Fruit fly (Drosophila melanogaster) whole organism, embryonic: Measurements from ENCODE around the gene Rbp6.

ENCODE experiments used
- Atf3 ChIP-seq: fragments of 200-800 bp; sonication (Bioruptor generic); optimal IDR thresholded peaks from 3 replicates; lab custom pipeline; 2016; ENCODE audit warnings: missing biosample characterization, missing genetic modification characterization
- BEAF-32 ChIP-seq: fragments of 200-800 bp; sonication (Bioruptor generic); optimal IDR thresholded peaks from 3 replicates; lab custom pipeline; 2017; ENCODE audit warnings: missing biosample characterization, missing genetic modification characterization, mild to moderate bottlenecking, moderate library complexity, missing genetic modification reagents
- CG1024 ChIP-seq: fragments of 200-800 bp; sonication (Bioruptor generic); IDR thresholded peaks from 2 replicates; pipeline ENCODE4 v1.3.6; 2022; ENCODE audit warnings: missing biosample characterization, missing genetic modification characterization
- CG10979 ChIP-seq: fragments of 200-800 bp; sonication (Bioruptor generic); optimal IDR thresholded peaks from 2 replicates; lab custom pipeline; 2018; ENCODE audit warnings: missing biosample characterization, mild to moderate bottlenecking, missing genetic modification characterization, moderate library complexity
- CG11560 ChIP-seq: fragments of 200-800 bp; sonication (Bioruptor generic); IDR thresholded peaks from 3 replicates; pipeline ENCODE4 v1.3.6; 2022; ENCODE audit warnings: missing biosample characterization, missing genetic modification characterization
- CG12744 ChIP-seq: fragments of 200-800 bp; sonication (Bioruptor generic); optimal IDR thresholded peaks from 2 replicates; lab custom pipeline; 2016; ENCODE audit warnings: missing biosample characterization, missing genetic modification characterization
- CG13894 ChIP-seq: fragments of 200-800 bp; sonication (Bioruptor generic); optimal IDR thresholded peaks from 3 replicates; lab custom pipeline; 2018; ENCODE audit warnings: missing biosample characterization, mild to moderate bottlenecking, missing genetic modification characterization, moderate library complexity
- CG14441 ChIP-seq: fragments of 200-800 bp; sonication (Bioruptor generic); IDR thresholded peaks from 2 replicates; pipeline ENCODE4 v1.3.6; 2022; ENCODE audit warnings: missing biosample characterization, missing genetic modification characterization
- CG17186 ChIP-seq: fragments of 200-800 bp; sonication (Bioruptor generic); optimal IDR thresholded peaks from 3 replicates; lab custom pipeline; 2017; ENCODE audit warnings: missing biosample characterization, missing genetic modification reagents, missing genetic modification characterization
- CG2712 ChIP-seq: fragments of 200-800 bp; optimal IDR thresholded peaks from 3 replicates; lab custom pipeline; 2019; ENCODE audit warnings: missing biosample characterization, mild to moderate bottlenecking, missing genetic modification characterization, moderate library complexity
- CG30020 ChIP-seq: fragments of 200-800 bp; optimal IDR thresholded peaks from 2 replicates; lab custom pipeline; 2019; ENCODE audit warnings: missing biosample characterization, mild to moderate bottlenecking, missing genetic modification characterization, moderate library complexity
- CG30403 ChIP-seq: fragments of 200-800 bp; sonication (Bioruptor generic); optimal IDR thresholded peaks from 3 replicates; lab custom pipeline; 2016; ENCODE audit warnings: missing biosample characterization, missing genetic modification characterization
- CG32532 ChIP-seq: fragments of 200-800 bp; sonication (Bioruptor generic); IDR thresholded peaks from 2 replicates; pipeline ENCODE4 v1.3.6; 2022; ENCODE audit warnings: missing biosample characterization, missing genetic modification characterization
- CG3726 ChIP-seq: fragments of 200-800 bp; sonication (Bioruptor generic); IDR thresholded peaks from 3 replicates; pipeline ENCODE4, ENCODE4 v1.3.6; 2022; ENCODE audit warnings: missing biosample characterization, missing genetic modification characterization
- CG3995 ChIP-seq: fragments of 200-800 bp; sonication (Bioruptor generic); optimal IDR thresholded peaks from 3 replicates; lab custom pipeline; 2016; ENCODE audit warnings: missing biosample characterization, missing genetic modification characterization
- CG4424 ChIP-seq: fragments of 200-800 bp; sonication (Bioruptor generic); optimal IDR thresholded peaks from 3 replicates; lab custom pipeline; 2016; ENCODE audit warnings: missing biosample characterization, missing genetic modification characterization
- CG9797 ChIP-seq: fragments of 200-800 bp; sonication (Bioruptor generic); optimal IDR thresholded peaks from 3 replicates; lab custom pipeline; 2018; ENCODE audit warnings: missing biosample characterization, mild to moderate bottlenecking, missing genetic modification characterization
- CHES-1-like ChIP-seq: fragments of 200-800 bp; sonication (Bioruptor generic); optimal IDR thresholded peaks from 2 replicates; lab custom pipeline; 2016; ENCODE audit warnings: missing biosample characterization, missing genetic modification characterization
- CoRest ChIP-seq: fragments of 200-800 bp; sonication (Bioruptor generic); optimal IDR thresholded peaks from 3 replicates; lab custom pipeline; 2018; ENCODE audit warnings: missing biosample characterization, mild to moderate bottlenecking, missing genetic modification characterization, moderate library complexity
- Dbx ChIP-seq: fragments of 200-800 bp; sonication (Bioruptor generic); IDR thresholded peaks from 3 replicates; pipeline ENCODE4 v1.3.6; 2022; ENCODE audit warnings: missing biosample characterization, missing genetic modification characterization
- Eip74EF ChIP-seq, 2 experiments: fragments of 200-800 bp in 1 of 2; fragments of >200 bp in 1 of 2; sonication (Bioruptor generic) in 1 of 2; optimal IDR thresholded peaks; 2 replicates each; lab custom pipeline; 2017 to 2019; ENCODE audit warnings: missing biosample characterization in 2 of 2, missing genetic modification characterization in 2 of 2, mild to moderate bottlenecking in 1 of 2, moderate library complexity in 1 of 2
- Elba2 ChIP-seq: fragments of 200-800 bp; sonication (Bioruptor generic); optimal IDR thresholded peaks from 3 replicates; lab custom pipeline; 2016; ENCODE audit warnings: missing biosample characterization, missing genetic modification characterization
- Hmx ChIP-seq: fragments of 200-800 bp; sonication (Bioruptor generic); optimal IDR thresholded peaks from 2 replicates; lab custom pipeline; 2016; ENCODE audit warnings: missing biosample characterization, missing genetic modification characterization
- MESR4 ChIP-seq: fragments of 200-800 bp; sonication (Bioruptor generic); optimal IDR thresholded peaks from 2 replicates; lab custom pipeline; 2018; ENCODE audit warnings: missing biosample characterization, mild to moderate bottlenecking, missing genetic modification characterization, moderate library complexity
- Meics ChIP-seq: fragments of 200-800 bp; sonication (Bioruptor generic); optimal IDR thresholded peaks from 2 replicates; lab custom pipeline; 2017; ENCODE audit warnings: missing biosample characterization, mild to moderate bottlenecking, missing genetic modification characterization
- Xbp1 ChIP-seq: fragments of 200-800 bp; sonication (Bioruptor generic); optimal IDR thresholded peaks from 3 replicates; lab custom pipeline; 2016; ENCODE audit warnings: missing biosample characterization, mild to moderate bottlenecking, missing genetic modification characterization
- ase ChIP-seq: fragments of 200-800 bp; sonication (Bioruptor generic); IDR thresholded peaks from 3 replicates; pipeline ENCODE4 v1.3.6; 2022; ENCODE audit warnings: missing biosample characterization, missing genetic modification characterization
- caup ChIP-seq: fragments of 200-800 bp; sonication (Bioruptor generic); optimal IDR thresholded peaks from 3 replicates; lab custom pipeline; 2017; ENCODE audit warnings: missing biosample characterization, mild to moderate bottlenecking, missing genetic modification characterization, moderate library complexity; ENCODE audit not compliant: severe bottlenecking
- chif ChIP-seq, 2 experiments: fragments of 200-800 bp; sonication (Bioruptor generic); optimal IDR thresholded peaks; 3 replicates each; lab custom pipeline; 2016; ENCODE audit warnings: missing biosample characterization in 2 of 2, missing genetic modification characterization in 2 of 2
- cwo ChIP-seq: fragments of 200-800 bp; sonication (Bioruptor generic); optimal IDR thresholded peaks from 3 replicates; lab custom pipeline; 2017; ENCODE audit warnings: missing biosample characterization, missing genetic modification characterization, mild to moderate bottlenecking, moderate library complexity, missing genetic modification reagents
- dpn ChIP-seq, 2 experiments: fragments of 200-800 bp; sonication (Bioruptor generic); optimal IDR thresholded peaks; 3 replicates each; lab custom pipeline; 2016; ENCODE audit warnings: missing biosample characterization in 2 of 2, missing genetic modification characterization in 2 of 2
- fd3F ChIP-seq: fragments of 200-800 bp; sonication (Bioruptor generic); optimal IDR thresholded peaks from 2 replicates; lab custom pipeline; 2018; ENCODE audit warnings: missing biosample characterization, mild to moderate bottlenecking, missing genetic modification characterization, moderate library complexity
- fu2 ChIP-seq: fragments of 200-800 bp; sonication (Bioruptor generic); optimal IDR thresholded peaks from 2 replicates; lab custom pipeline; 2016; ENCODE audit warnings: missing biosample characterization, missing genetic modification characterization
- gcm2 ChIP-seq: fragments of 200-800 bp; sonication (Bioruptor generic); optimal IDR thresholded peaks from 2 replicates; lab custom pipeline; 2016; ENCODE audit warnings: missing biosample characterization, missing genetic modification characterization
- gfzf ChIP-seq: fragments of 200-800 bp; sonication (Bioruptor generic); optimal IDR thresholded peaks from 2 replicates; lab custom pipeline; 2016; ENCODE audit warnings: missing biosample characterization, mild to moderate bottlenecking, missing genetic modification characterization, moderate library complexity
- gsb ChIP-seq: fragments of 200-800 bp; sonication (Bioruptor generic); IDR thresholded peaks from 2 replicates; pipeline ENCODE4 v1.3.6; 2022; ENCODE audit warnings: missing biosample characterization, missing genetic modification characterization
- her ChIP-seq: fragments of 200-800 bp; sonication (Bioruptor generic); optimal IDR thresholded peaks from 2 replicates; lab custom pipeline; 2016; ENCODE audit warnings: missing biosample characterization, missing genetic modification characterization
- hkb ChIP-seq, 2 experiments: fragments of 200-800 bp in 1 of 2; fragments of >200 bp in 1 of 2; sonication (Bioruptor generic) in 1 of 2; IDR thresholded peaks in 1 of 2; optimal IDR thresholded peaks in 1 of 2; 2 replicates each; pipeline versions ENCODE4 v1.3.6 to Lab custom; 2017 to 2022; ENCODE audit warnings: missing biosample characterization in 1 of 2, missing genetic modification characterization in 1 of 2
- knrl ChIP-seq: fragments of 200-800 bp; sonication (Bioruptor generic); IDR thresholded peaks from 3 replicates; pipeline ENCODE4 v1.3.6; 2022; ENCODE audit warnings: missing biosample characterization, missing genetic modification characterization; ENCODE audit not compliant: partially characterized antibody
- nmo ChIP-seq: fragments of 200-800 bp; sonication (Bioruptor generic); optimal IDR thresholded peaks from 2 replicates; lab custom pipeline; 2018; ENCODE audit warnings: missing biosample characterization, mild to moderate bottlenecking, missing genetic modification characterization, moderate library complexity
- onecut ChIP-seq: fragments of 200-800 bp; sonication (Bioruptor generic); IDR thresholded peaks from 2 replicates; pipeline ENCODE4 v1.3.6; 2022; ENCODE audit warnings: missing biosample characterization, missing genetic modification characterization
- pnt ChIP-seq: fragments of 200-800 bp; sonication (Bioruptor generic); optimal IDR thresholded peaks from 3 replicates; lab custom pipeline; 2016; ENCODE audit warnings: missing biosample characterization, missing genetic modification characterization
- pzg ChIP-seq: fragments of 200-800 bp; sonication (Bioruptor generic); optimal IDR thresholded peaks from 3 replicates; lab custom pipeline; 2018; ENCODE audit warnings: missing biosample characterization, mild to moderate bottlenecking, missing genetic modification characterization, moderate library complexity
- sens ChIP-seq: fragments of 200-800 bp; sonication (Bioruptor generic); peaks from one replicate; lab custom pipeline; 2016; ENCODE audit warnings: missing biosample characterization, missing genetic modification characterization
- sim ChIP-seq: fragments of 200-800 bp; sonication (Bioruptor generic); IDR thresholded peaks from 2 replicates; pipeline ENCODE4 v1.3.6; 2022; ENCODE audit warnings: missing biosample characterization, missing genetic modification characterization
- tll ChIP-seq, 2 experiments: fragments of 200-800 bp in 1 of 2; fragments of >200 bp in 1 of 2; sonication (Bioruptor generic) in 1 of 2; optimal IDR thresholded peaks; 2 replicates each; lab custom pipeline; 2017 to 2019; ENCODE audit warnings: missing biosample characterization in 2 of 2, missing genetic modification characterization in 2 of 2, mild to moderate bottlenecking in 1 of 2, moderate library complexity in 1 of 2
- zfh2 ChIP-seq: fragments of 200-800 bp; sonication (Bioruptor generic); optimal IDR thresholded peaks from 2 replicates; lab custom pipeline; 2016; ENCODE audit warnings: missing biosample characterization, missing genetic modification characterization

The Rbp6 gene

DNA sequence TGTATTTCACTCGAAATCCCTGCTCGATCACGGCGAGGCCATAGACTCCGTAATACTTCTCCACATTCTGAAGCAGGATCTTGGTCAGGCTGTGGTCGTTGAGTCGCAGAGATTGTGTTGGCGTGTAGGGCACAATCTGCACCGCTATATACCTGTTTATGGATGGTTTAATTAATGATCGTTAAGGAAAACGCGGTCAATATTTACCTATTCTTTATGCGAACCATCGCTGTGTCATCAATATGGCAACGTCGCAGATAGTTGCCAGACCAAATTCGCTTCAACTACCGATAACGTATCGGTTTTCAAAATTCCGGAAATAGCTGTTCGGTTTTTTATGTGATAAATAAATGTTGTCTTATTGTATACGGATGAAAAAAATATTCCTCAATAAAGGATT is 193.2 kb downstream of the Rbp6 start, which contains the start of gene Pop5 (continued):
- TF ChIP-seq Eip74EF (GFP tag; optimal IDR thresholded peaks at IDR 0.05; lab: Kevin White, UChicago) = peak in 1 of 2 experiments; percentile 52
- TF ChIP-seq CG12744 (GFP tag; lab: Kevin White, UChicago) = no peak
- peak; percentile 54 for TF ChIP-seq sens
- TF ChIP-seq MESR4 = peak; percentile 54
- peak; percentile 2 for TF ChIP-seq CG2712 (tag; lab: Kevin White, UChicago)

DNA sequence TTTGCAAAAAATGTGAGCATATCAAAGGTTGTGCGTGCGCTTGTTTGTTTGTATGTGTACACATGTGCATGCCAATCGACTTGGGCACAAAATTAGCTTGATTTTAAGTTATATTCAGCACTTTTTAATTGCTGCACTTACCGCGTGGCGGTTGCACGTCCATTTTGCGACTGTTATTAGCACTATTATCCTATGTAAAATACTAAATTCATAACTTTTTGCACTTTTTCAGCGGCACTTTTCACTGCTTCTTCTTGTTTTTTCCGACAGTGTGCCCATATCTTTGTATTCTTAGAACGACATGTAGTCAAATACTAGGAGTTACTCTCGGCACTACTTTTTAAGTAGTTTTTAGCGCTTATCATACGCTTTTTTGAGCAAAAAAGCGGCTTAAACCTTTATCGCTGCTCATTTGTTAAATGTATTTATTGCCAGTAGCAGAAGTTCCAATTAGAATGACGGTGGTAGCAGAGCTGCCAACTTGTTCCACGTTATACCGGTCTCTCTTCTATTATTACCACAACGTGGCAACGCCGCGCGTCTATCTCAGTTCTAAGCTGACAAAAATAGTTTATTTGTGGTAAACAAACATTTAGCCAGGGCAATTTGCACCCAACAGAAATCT is 195.6 kb downstream of the Rbp6 start, which contains the start of the genes scaf6 and Papst2:
Gene scaf6, minus strand, starts transcription at position 278 of the 625 bp plus-strand sequence.
Gene Papst2, plus strand, starts transcription at position 501 of the 625 bp plus-strand sequence.
- TF ChIP-seq gcm2 (no peak), CG9797 (peak; percentile 82), gsb (GFP tag; lab: Robert Waterston, UW) (0 out of 2 replicates have a peak, but pooled peaks have one; percentile 20), sens (peak; percentile 74), dpn (GFP tag; optimal IDR thresholded peaks at IDR 0.05; lab: Kevin White, UChicago) (peak in 1 of 2 experiments; percentile 6), onecut (no peak), Meics (GFP tag; lab: Kevin White, UChicago) (no peak), CG30403 (GFP tag; lab: Kevin White, UChicago) (peak; percentile 5), CG10979 (tag; lab: Kevin White, UChicago) (peak; percentile 19), tll (GFP tag; optimal IDR thresholded peaks at IDR 0.05; lab: Kevin White, UChicago) (peak in 1 of 2 experiments; percentile 24), Xbp1 (GFP tag; lab: Kevin White, UChicago) (peak; percentile 13), CoRest (tag; lab: Kevin White, UChicago) (peak; percentile 22), BEAF-32 (GFP tag; lab: Kevin White, UChicago) (peak; percentile 53), CG13894 (tag; lab: Kevin White, UChicago) (no peak), chif (GFP tag; optimal IDR thresholded peaks at IDR 0.05; lab: Kevin White, UChicago) (peak in 1 of 2 experiments; percentile 5), CG32532 (GFP tag; lab: Robert Waterston, UW) (peak; percentile 8; the same call in 1 of the 2 replicates), pnt (GFP tag; lab: Kevin White, UChicago) (no peak), fu2 (GFP tag; lab: Kevin White, UChicago) (peak; percentile 11), fd3F (no peak), CG3995 (GFP tag; lab: Kevin White, UChicago) (peak; percentile 43), Dbx (GFP tag; lab: Robert Waterston, UW) (no peak), gfzf (GFP tag; lab: Kevin White, UChicago) (peak; percentile 88), CG4424 (GFP tag; lab: Kevin White, UChicago) (peak; percentile 23), CG1024 (no peak), caup (GFP tag; lab: Kevin White, UChicago) (no peak), ase (GFP tag; lab: Robert Waterston, UW) (no peak), Hmx (GFP tag; lab: Kevin White, UChicago) (no peak), zfh2 (GFP tag; lab: Kevin White, UChicago) (peak; percentile 0), Atf3 (GFP tag; lab: Kevin White, UChicago) (no peak), nmo (peak; percentile 65), CG14441 (GFP tag; lab: Robert Waterston, UW) (no peak), CG3726 (GFP tag; lab: Robert Waterston, UW) (no peak), Elba2 (GFP tag; lab: Kevin White, UChicago) (peak; percentile 95), CHES-1-like (GFP tag; lab: Kevin White, UChicago) (peak; percentile 70), cwo (GFP tag; lab: Kevin White, UChicago) (no peak), CG11560 (no peak), knrl (peak; percentile 60; the same call in 2 of the 3 replicates), sim (GFP tag; lab: Robert Waterston, UW) (no peak), her (GFP tag; lab: Kevin White, UChicago) (peak; percentile 32), pzg (GFP tag; lab: Kevin White, UChicago) (peak; percentile 80), CG17186 (GFP tag; lab: Kevin White, UChicago) (peak; percentile 35), hkb (optimal IDR thresholded peaks at IDR 0.05; lab: Kevin White, UChicago) (peak; percentile 60), hkb (GFP tag; IDR thresholded peaks at IDR 0.05; lab: Robert Waterston, UW) (no peak), CG30020 (tag; lab: Kevin White, UChicago) (peak; percentile 48)
